Fruit fly (Drosophila melanogaster) whole organism, adult: ENCODE data around the gene CG14331.
"Not testable (repeated sequence)": the region's sequence is repeated elsewhere in the genome, so short reads cannot be mapped to it uniquely, and the experiment has no call there.

Experiments used
- CG11617 ChIP-seq: fragments of 200-800 bp; sonication (Bioruptor generic); optimal IDR thresholded peaks from 2 replicates; lab custom pipeline; 2017; ENCODE audit warnings: mild to moderate bottlenecking, missing biosample characterization, missing genetic modification reagents, missing genetic modification characterization
- CG14711 ChIP-seq: fragments of 200-800 bp; sonication (Bioruptor generic); optimal IDR thresholded peaks from 2 replicates; lab custom pipeline; 2018; ENCODE audit warnings: missing biosample characterization, mild to moderate bottlenecking, missing genetic modification characterization, moderate library complexity
- CG1620 ChIP-seq: fragments of 200-800 bp; sonication (Bioruptor generic); optimal IDR thresholded peaks from 2 replicates; lab custom pipeline; 2016; ENCODE audit warnings: missing biosample characterization, missing genetic modification characterization
- CG33017 ChIP-seq: fragments of 200-800 bp; sonication (Bioruptor generic); optimal IDR thresholded peaks from 2 replicates; lab custom pipeline; 2018; ENCODE audit warnings: missing biosample characterization, mild to moderate bottlenecking, missing genetic modification characterization, moderate library complexity
- CG5204 ChIP-seq: fragments of 200-800 bp; sonication (Bioruptor generic); optimal IDR thresholded peaks from 2 replicates; lab custom pipeline; 2016; ENCODE audit warnings: missing biosample characterization, missing genetic modification characterization
- CG7045 ChIP-seq: fragments of 200-800 bp; sonication (Bioruptor generic); optimal IDR thresholded peaks from 2 replicates; lab custom pipeline; 2017; ENCODE audit warnings: missing biosample characterization, mild to moderate bottlenecking, missing genetic modification characterization
- CG7101 ChIP-seq: fragments of 200-800 bp; sonication (Bioruptor generic); optimal IDR thresholded peaks from 2 replicates; lab custom pipeline; 2018; ENCODE audit warnings: missing biosample characterization, mild to moderate bottlenecking, missing genetic modification characterization, moderate library complexity
- Crg-1 ChIP-seq: fragments of 200-800 bp; sonication (Bioruptor generic); optimal IDR thresholded peaks from 2 replicates; lab custom pipeline; 2016; ENCODE audit warnings: missing biosample characterization, missing genetic modification characterization
- cic ChIP-seq: fragments of 200-800 bp; sonication (Bioruptor generic); optimal IDR thresholded peaks from 2 replicates; lab custom pipeline; 2017; ENCODE audit warnings: missing biosample characterization, mild to moderate bottlenecking, missing genetic modification characterization, moderate library complexity
- kay ChIP-seq: fragments of 200-800 bp; sonication (Bioruptor generic); peaks from one replicate; lab custom pipeline; 2016; ENCODE audit warnings: missing biosample characterization, missing genetic modification characterization, borderline replicate concordance
- pad ChIP-seq: fragments of 200-800 bp; sonication (Bioruptor generic); optimal IDR thresholded peaks from 3 replicates; lab custom pipeline; 2017; ENCODE audit warnings: missing biosample characterization, missing genetic modification characterization, mild to moderate bottlenecking, moderate library complexity, missing genetic modification reagents

DNA sequence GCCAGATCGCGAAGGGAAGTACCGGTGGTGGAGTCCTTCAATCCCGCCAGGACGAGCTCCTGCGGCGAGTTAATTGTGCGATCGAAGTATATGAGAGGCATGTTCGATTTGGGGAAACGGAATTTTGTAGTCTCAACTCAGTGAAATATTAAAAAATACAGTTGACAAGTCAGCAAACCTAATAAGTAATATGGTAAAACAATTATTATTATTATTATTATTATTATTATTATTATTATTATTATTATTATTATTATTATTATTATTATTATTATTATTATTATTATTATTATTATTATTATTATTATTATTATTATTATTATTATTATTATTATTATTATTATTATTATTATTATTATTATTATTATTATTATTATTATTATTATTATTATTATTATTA is 16.1 kb upstream of the CG14331 start, which contains the start of gene CG14330:
- TF ChIP-seq pad (GFP tag; lab: Kevin White, UChicago); CG33017 (tag; lab: Kevin White, UChicago); CG14711 (tag; lab: Kevin White, UChicago); cic (GFP tag; lab: Kevin White, UChicago); CG7045 (GFP tag; lab: Kevin White, UChicago); CG1620; CG5204; kay (GFP tag; lab: Kevin White, UChicago); CG7101 (tag; lab: Kevin White, UChicago); Crg-1; CG11617 (GFP tag; lab: Kevin White, UChicago): not testable (repeated sequence)
